Fruit fly (Drosophila melanogaster) whole organism, wandering third instar larva: ENCODE measurements around the gene CG12111.

Experiments
- Abd-B ChIP-seq: fragments of >200 bp; optimal IDR thresholded peaks from 2 replicates; lab custom pipeline; 2017; ENCODE audit warnings: missing biosample characterization, missing genetic modification characterization
- CG32264 ChIP-seq: fragments of 200-800 bp; sonication (Bioruptor generic); optimal IDR thresholded peaks from 2 replicates; lab custom pipeline; 2016; ENCODE audit warnings: missing biosample characterization, missing genetic modification characterization
- CG9705 ChIP-seq: fragments of 200-800 bp; sonication (Bioruptor generic); optimal IDR thresholded peaks from 2 replicates; lab custom pipeline; 2018; ENCODE audit warnings: missing biosample characterization, mild to moderate bottlenecking, missing genetic modification characterization
- CrebA ChIP-seq: fragments of 200-800 bp; sonication (Bioruptor generic); optimal IDR thresholded peaks from 2 replicates; lab custom pipeline; 2016; ENCODE audit warnings: missing biosample characterization, mild to moderate bottlenecking, missing genetic modification characterization, borderline replicate concordance
- Dfd ChIP-seq: fragments of >200 bp; optimal IDR thresholded peaks from 2 replicates; lab custom pipeline; 2017; ENCODE audit warnings: missing biosample characterization, missing genetic modification characterization
- Dif ChIP-seq: fragments of 200-275, 200-300 bp; sonication (Bioruptor generic); optimal IDR thresholded peaks from 2 replicates; lab custom pipeline; 2018; ENCODE audit warnings: missing biosample characterization, missing genetic modification characterization; ENCODE audit not compliant: partially characterized antibody
- GATAd ChIP-seq: sonication (Bioruptor generic); optimal IDR thresholded peaks from 2 replicates; lab custom pipeline; 2016; ENCODE audit warnings: missing biosample characterization, missing genetic modification characterization
- HLH106 ChIP-seq: fragments of 200-800 bp; optimal IDR thresholded peaks from 3 replicates; lab custom pipeline; 2019; ENCODE audit warnings: missing biosample characterization, mild to moderate bottlenecking, missing genetic modification characterization, moderate library complexity
- Hnf4 ChIP-seq: fragments of 200-800 bp; sonication (Bioruptor generic); optimal IDR thresholded peaks from 2 replicates; lab custom pipeline; 2016; ENCODE audit warnings: missing biosample characterization, mild to moderate bottlenecking, missing genetic modification characterization
- Hr78 ChIP-seq: fragments of >200 bp; optimal IDR thresholded peaks from 2 replicates; lab custom pipeline; 2017; ENCODE audit warnings: missing biosample characterization, missing genetic modification characterization
- Hr83 ChIP-seq: fragments of 200-300 bp; sonication (Bioruptor generic); optimal IDR thresholded peaks from 2 replicates; lab custom pipeline; 2016; ENCODE audit warnings: missing biosample characterization, mild to moderate bottlenecking, missing genetic modification characterization, moderate library complexity; ENCODE audit not compliant: poor library complexity, severe bottlenecking
- Jra ChIP-seq: sonication (Bioruptor generic); optimal IDR thresholded peaks from 2 replicates; lab custom pipeline; 2016; ENCODE audit warnings: missing biosample characterization, missing genetic modification characterization
- Myc ChIP-seq: fragments of >200 bp; optimal IDR thresholded peaks from 2 replicates; lab custom pipeline; 2017
- N ChIP-seq: fragments of >200 bp; optimal IDR thresholded peaks from 2 replicates; lab custom pipeline; 2018; ENCODE audit warnings: missing biosample characterization, missing external identifiers, missing genetic modification characterization
- OdsH ChIP-seq: fragments of 200-800 bp; sonication (Bioruptor generic); optimal IDR thresholded peaks from 2 replicates; lab custom pipeline; 2016; ENCODE audit warnings: missing biosample characterization, mild to moderate bottlenecking, missing genetic modification characterization
- Rel ChIP-seq, 2 experiments: fragments of 200-800 bp; sonication (Bioruptor generic) in 1 of 2; optimal IDR thresholded peaks; 2 replicates in 1 of 2; 3 replicates in 1 of 2; lab custom pipeline; 2016 to 2019; ENCODE audit warnings: mild to moderate bottlenecking in 2 of 2, missing biosample characterization in 2 of 2, missing genetic modification characterization in 2 of 2, moderate library complexity in 1 of 2
- Sp1 ChIP-seq: fragments of 200-800 bp; sonication (Bioruptor generic); optimal IDR thresholded peaks from 3 replicates; lab custom pipeline; 2019; ENCODE audit warnings: missing biosample characterization, mild to moderate bottlenecking, missing genetic modification characterization, moderate library complexity
- Vsx2 ChIP-seq: fragments of 200-300, 225-300 bp; sonication (Bioruptor generic); optimal IDR thresholded peaks from 2 replicates; lab custom pipeline; 2018; ENCODE audit warnings: missing biosample characterization, missing genetic modification characterization; ENCODE audit not compliant: partially characterized antibody
- br ChIP-seq: fragments of 200-800 bp; sonication (Bioruptor generic); optimal IDR thresholded peaks from 2 replicates; lab custom pipeline; 2016; ENCODE audit warnings: missing biosample characterization, missing genetic modification characterization
- brk ChIP-seq: fragments of 200-800 bp; sonication (Bioruptor generic); optimal IDR thresholded peaks from 2 replicates; lab custom pipeline; 2016; ENCODE audit warnings: missing biosample characterization, mild to moderate bottlenecking, missing genetic modification characterization
- dl ChIP-seq, 2 experiments: fragments of 175-275, 200-275 bp in 1 of 2; fragments of 200-275 bp in 1 of 2; sonication (Bioruptor generic); optimal IDR thresholded peaks; lab custom pipeline; 2018; ENCODE audit warnings: mild to moderate bottlenecking in 2 of 2, missing biosample characterization in 2 of 2, missing genetic modification characterization in 2 of 2, moderate library complexity in 2 of 2; ENCODE audit not compliant: partially characterized antibody in 2 of 2, insufficient read depth in 1 of 2
- dmrt93B ChIP-seq: fragments of 200-800 bp; sonication (Bioruptor generic); optimal IDR thresholded peaks from 2 replicates; lab custom pipeline; 2018; ENCODE audit warnings: missing biosample characterization, mild to moderate bottlenecking, missing genetic modification characterization
- dsf ChIP-seq: sonication (Bioruptor generic); optimal IDR thresholded peaks from 2 replicates; lab custom pipeline; 2016; ENCODE audit warnings: missing biosample characterization, missing genetic modification characterization, borderline replicate concordance
- ey ChIP-seq: fragments of 200-800 bp; sonication (Bioruptor generic); optimal IDR thresholded peaks from 2 replicates; lab custom pipeline; 2016; ENCODE audit warnings: missing biosample characterization, missing genetic modification characterization
- foxo ChIP-seq, 2 experiments: fragments of 200-800 bp; sonication (Bioruptor generic); optimal IDR thresholded peaks; 2 replicates in 1 of 2; 3 replicates in 1 of 2; lab custom pipeline; 2016 to 2017; ENCODE audit warnings: missing biosample characterization in 2 of 2, missing genetic modification characterization in 2 of 2
- fru ChIP-seq: fragments of 200-800 bp; sonication (Bioruptor generic); optimal IDR thresholded peaks from 3 replicates; lab custom pipeline; 2016; ENCODE audit warnings: missing biosample characterization, mild to moderate bottlenecking, missing genetic modification characterization
- h ChIP-seq: fragments of 200-800 bp; sonication (Bioruptor generic); optimal IDR thresholded peaks from 3 replicates; lab custom pipeline; 2016; ENCODE audit warnings: missing biosample characterization, mild to moderate bottlenecking, missing genetic modification characterization
- jim ChIP-seq: fragments of 175-275, 200-325 bp; sonication (Bioruptor generic); optimal IDR thresholded peaks from 2 replicates; lab custom pipeline; 2016; ENCODE audit warnings: missing biosample characterization, mild to moderate bottlenecking, missing genetic modification characterization
- lola ChIP-seq: fragments of >200 bp; optimal IDR thresholded peaks from 2 replicates; lab custom pipeline; 2017; ENCODE audit warnings: missing biosample characterization, missing genetic modification characterization
- pan ChIP-seq: fragments of >200 bp; optimal IDR thresholded peaks from 2 replicates; lab custom pipeline; 2017
- psq ChIP-seq: fragments of 200-800 bp; sonication (Bioruptor generic); optimal IDR thresholded peaks from 3 replicates; lab custom pipeline; 2017; ENCODE audit warnings: missing biosample characterization, mild to moderate bottlenecking, missing genetic modification characterization, moderate library complexity
- rgr ChIP-seq: fragments of 200-800 bp; sonication (Bioruptor generic); optimal IDR thresholded peaks from 3 replicates; lab custom pipeline; 2016; ENCODE audit warnings: missing biosample characterization, mild to moderate bottlenecking, missing genetic modification characterization
- sage ChIP-seq: fragments of 200-800 bp; sonication (Bioruptor generic); optimal IDR thresholded peaks from 2 replicates; lab custom pipeline; 2016; ENCODE audit warnings: missing biosample characterization, mild to moderate bottlenecking, missing genetic modification characterization
- sv ChIP-seq: fragments of 200-800 bp; sonication (Bioruptor generic); optimal IDR thresholded peaks from 3 replicates; lab custom pipeline; 2016; ENCODE audit warnings: missing biosample characterization, missing genetic modification characterization
- tai ChIP-seq: sonication (Bioruptor generic); optimal IDR thresholded peaks from 2 replicates; lab custom pipeline; 2016; ENCODE audit warnings: missing biosample characterization, missing genetic modification characterization
- usp ChIP-seq: fragments of >200 bp; optimal IDR thresholded peaks from 2 replicates; lab custom pipeline; 2017; ENCODE audit warnings: missing biosample characterization, missing genetic modification characterization
- woc ChIP-seq: sonication (Bioruptor generic); optimal IDR thresholded peaks from 2 replicates; lab custom pipeline; 2016; ENCODE audit warnings: missing biosample characterization, mild to moderate bottlenecking, missing genetic modification characterization

The CG12111 gene

DNA sequence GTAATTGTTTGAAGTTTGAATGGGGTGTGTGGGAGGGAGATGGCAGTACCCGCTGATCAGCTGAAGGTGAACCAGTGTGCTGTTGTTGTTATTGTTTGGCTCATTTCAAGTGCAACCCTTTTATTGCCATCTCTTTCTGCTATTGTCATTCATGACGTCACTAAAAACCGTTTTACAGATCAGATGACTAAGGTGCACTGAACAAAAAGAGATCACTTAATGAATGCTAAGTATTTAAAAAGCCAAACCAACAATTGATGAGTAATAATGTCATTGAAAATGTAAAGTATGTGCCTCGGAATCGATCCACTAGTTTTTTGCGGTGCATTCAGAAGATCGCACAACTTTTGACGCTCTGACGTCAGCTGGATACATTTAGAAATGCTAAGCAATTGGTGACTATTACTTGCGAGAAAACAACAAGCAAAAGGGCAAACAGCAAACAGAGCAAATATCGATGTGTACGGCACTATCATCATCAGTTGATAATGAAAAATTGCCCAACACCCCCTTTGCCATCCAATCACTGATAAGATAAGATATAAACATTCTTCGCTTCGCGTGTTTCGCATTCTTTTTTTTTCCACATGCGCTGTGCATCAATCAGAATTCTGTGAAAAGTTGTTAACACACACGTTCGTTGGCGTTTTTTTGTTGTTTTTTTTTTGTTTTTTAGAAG is 4.1 kb upstream of the CG12111 start (continued):
- TF ChIP-seq Dif (GFP tag; lab: Kevin White, UChicago) (no peak), Jra (GFP tag; lab: Kevin White, UChicago) (peak; percentile 64), tai (GFP tag; lab: Kevin White, UChicago) (peak; percentile 9), ey (peak; percentile 50), Vsx2 (no peak), CrebA (GFP tag; lab: Kevin White, UChicago) (no peak), usp (GFP tag; lab: Kevin White, UChicago) (no peak), Dfd (GFP tag; lab: Kevin White, UChicago) (no peak), Hnf4 (GFP tag; lab: Kevin White, UChicago) (peak; percentile 0), CG9705 (GFP tag; lab: Kevin White, UChicago) (no peak), Hr78 (GFP tag; lab: Kevin White, UChicago) (no peak), jim (GFP tag; lab: Kevin White, UChicago) (no peak), rgr (GFP tag; lab: Kevin White, UChicago) (peak; percentile 68)
- TF ChIP-seq, all 38 proteins: peak for 13

DNA sequence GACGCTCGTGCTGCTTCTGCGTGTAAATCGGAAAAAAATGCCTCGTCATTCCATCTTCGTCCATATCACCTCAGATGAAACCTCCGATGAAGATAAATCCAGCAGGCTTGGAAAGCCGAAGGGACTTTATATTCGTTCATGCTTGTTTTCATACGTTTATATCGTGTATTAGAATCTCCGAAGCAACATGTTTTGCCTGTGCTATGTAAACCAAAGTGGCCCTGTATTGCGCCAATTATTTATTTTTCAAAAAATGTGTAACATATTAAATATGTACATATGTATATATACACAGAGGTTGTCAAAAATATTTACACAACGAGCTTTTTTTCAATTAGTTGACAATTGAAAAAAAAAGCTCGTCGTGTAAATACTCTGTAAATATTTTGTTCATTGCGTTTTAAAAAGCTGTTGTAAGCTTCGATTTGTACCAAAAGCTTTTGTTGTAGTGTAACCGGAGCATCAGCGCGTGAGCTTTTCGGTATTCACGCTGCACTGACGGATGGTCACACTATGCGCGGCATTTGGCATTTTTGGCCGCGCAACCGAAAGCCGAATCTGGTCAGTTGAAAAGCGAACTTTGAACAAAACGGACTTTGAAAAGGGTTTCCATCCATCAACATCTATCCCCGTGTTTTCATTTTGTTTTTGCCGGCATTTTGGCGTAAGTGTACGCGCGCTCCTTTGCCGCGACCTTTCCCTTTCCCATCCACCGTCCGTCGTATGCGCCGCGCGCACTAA is 3.2 kb upstream of the CG12111 start, which contains the start of gene CG12065:
Gene CG12065 (plus strand): TSS at position 563 of the 741 bp plus-strand sequence.
- TF ChIP-seq woc (GFP tag; lab: Kevin White, UChicago) (peak; percentile 43), psq (GFP tag; lab: Kevin White, UChicago) (no peak), jim (GFP tag; lab: Kevin White, UChicago) (no peak), brk (GFP tag; lab: Kevin White, UChicago) (peak; percentile 41), sv (peak; percentile 1), GATAd (GFP tag; lab: Kevin White, UChicago) (no peak), tai (GFP tag; lab: Kevin White, UChicago) (no peak), sage (GFP tag; lab: Kevin White, UChicago) (peak; percentile 35), Jra (GFP tag; lab: Kevin White, UChicago) (no peak), h (GFP tag; lab: Kevin White, UChicago) (peak; percentile 3), dl (GFP tag; optimal IDR thresholded peaks at IDR 0.05; lab: Kevin White, UChicago; ENCODE audit: insufficient read depth in 1 of 2, partially characterized antibody in 2 of 2) (no peak), CG9705 (GFP tag; lab: Kevin White, UChicago) (no peak), dsf (GFP tag; lab: Kevin White, UChicago) (no peak), rgr (GFP tag; lab: Kevin White, UChicago) (no peak), dmrt93B (GFP tag; lab: Kevin White, UChicago) (no peak), Myc (lab: Kevin White, UChicago) (no peak), foxo (GFP tag; optimal IDR thresholded peaks at IDR 0.05; lab: Kevin White, UChicago) (peak in 1 of 2 experiments; percentile 47), ey (peak; percentile 26)

DNA sequence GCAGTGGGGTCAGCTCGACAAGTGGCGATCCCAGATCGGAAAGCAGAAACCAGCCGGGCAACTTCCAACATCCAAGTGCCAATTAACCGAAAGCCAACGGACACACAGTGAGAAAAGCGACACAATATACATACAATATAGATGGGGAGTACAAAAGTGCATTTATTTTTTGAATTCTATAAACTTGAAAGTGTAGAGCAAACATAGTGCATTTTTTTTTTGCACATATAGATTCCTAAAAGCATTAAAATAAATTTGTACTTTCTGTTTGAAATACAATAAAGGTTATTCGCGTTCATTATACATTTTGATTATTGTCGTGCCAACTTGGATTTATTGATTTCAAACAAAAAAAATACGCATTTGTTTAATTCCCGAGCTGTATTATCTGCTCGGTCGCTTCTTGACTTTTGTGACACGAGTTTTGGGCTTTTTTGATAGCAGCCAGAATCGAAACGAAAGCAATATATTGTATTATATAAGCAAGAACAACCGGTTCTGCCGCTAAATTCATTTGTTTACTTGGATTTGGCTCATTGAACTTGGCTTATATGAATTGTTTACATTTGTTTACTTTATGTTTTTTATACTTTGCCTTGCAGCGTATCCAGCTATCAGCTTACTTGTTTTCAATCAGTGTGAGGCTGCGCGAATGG is 2.3 kb upstream of the CG12111 start, which contains the start of gene spirit:
Gene spirit (minus strand): TSS at position 655 of the 656 bp plus-strand sequence.
- TF ChIP-seq Hr78 (GFP tag; lab: Kevin White, UChicago), result no peak
- no peak for TF ChIP-seq CG32264 (GFP tag; lab: Kevin White, UChicago)
- TF ChIP-seq dsf (GFP tag; lab: Kevin White, UChicago), result no peak
- TF ChIP-seq brk (GFP tag; lab: Kevin White, UChicago), result peak; percentile 20
- TF ChIP-seq CrebA (GFP tag; lab: Kevin White, UChicago), result no peak
- TF ChIP-seq Abd-B (GFP tag; lab: Kevin White, UChicago), result no peak
- TF ChIP-seq pan (lab: Kevin White, UChicago), result no peak
- no peak for TF ChIP-seq Jra (GFP tag; lab: Kevin White, UChicago)
- TF ChIP-seq rgr (GFP tag; lab: Kevin White, UChicago), result peak; percentile 25
- no peak for TF ChIP-seq psq (GFP tag; lab: Kevin White, UChicago)
- TF ChIP-seq lola (GFP tag; lab: Kevin White, UChicago), result no peak
- no peak for TF ChIP-seq Rel (GFP tag; optimal IDR thresholded peaks at IDR 0.05; lab: Kevin White, UChicago)
- peak; percentile 48 for TF ChIP-seq Rel (tag; optimal IDR thresholded peaks at IDR 0.05; lab: Kevin White, UChicago)
- TF ChIP-seq Sp1 (GFP tag; lab: Kevin White, UChicago), result peak; percentile 38
- TF ChIP-seq dmrt93B (GFP tag; lab: Kevin White, UChicago), result no peak
- TF ChIP-seq sage (GFP tag; lab: Kevin White, UChicago), result no peak
- TF ChIP-seq Dfd (GFP tag; lab: Kevin White, UChicago), result no peak
- TF ChIP-seq foxo (GFP tag; optimal IDR thresholded peaks at IDR 0.05; lab: Kevin White, UChicago), result peak in 1 of 2 experiments; percentile 19
- no peak for TF ChIP-seq br
- TF ChIP-seq Dif (GFP tag; lab: Kevin White, UChicago), result no peak
- no peak for TF ChIP-seq CG9705 (GFP tag; lab: Kevin White, UChicago)
- no peak for TF ChIP-seq tai (GFP tag; lab: Kevin White, UChicago)
- no peak for TF ChIP-seq N (GFP tag; lab: Kevin White, UChicago)
- peak; percentile 7 for TF ChIP-seq Hnf4 (GFP tag; lab: Kevin White, UChicago)
- TF ChIP-seq fru (GFP tag; lab: Kevin White, UChicago), result peak; percentile 16
- TF ChIP-seq HLH106 (tag; lab: Kevin White, UChicago), result peak; percentile 25
- no peak for TF ChIP-seq usp (GFP tag; lab: Kevin White, UChicago)
- TF ChIP-seq h (GFP tag; lab: Kevin White, UChicago), result peak; percentile 54
- TF ChIP-seq OdsH, result peak; percentile 9
- TF ChIP-seq woc (GFP tag; lab: Kevin White, UChicago), result no peak
- TF ChIP-seq Hr83, result no peak
- peak; percentile 39 for TF ChIP-seq ey
- no peak for TF ChIP-seq dl (GFP tag; optimal IDR thresholded peaks at IDR 0.05; lab: Kevin White, UChicago; ENCODE audit: insufficient read depth in 1 of 2, partially characterized antibody in 2 of 2)
- TF ChIP-seq Myc (lab: Kevin White, UChicago), result no peak
